Fruit fly (Drosophila melanogaster): Measurements from ENCODE around the gene fz2.

fz2 gene

dm6 chr3L:19221455-19221854, 13.7 kb downstream of the fz2 start:
- TF ChIP-seq ey (GFP tag; optimal IDR thresholded peaks at IDR 0.05) (no peak), OdsH (GFP tag; optimal IDR thresholded peaks at IDR 0.05) (no peak), h (GFP tag; optimal IDR thresholded peaks at IDR 0.05) (no peak), Hr78 (GFP tag; optimal IDR thresholded peaks at IDR 0.05) (no peak), pan (optimal IDR thresholded peaks at IDR 0.05) (no peak), Vsx2 (GFP tag; optimal IDR thresholded peaks at IDR 0.05; ENCODE audit: partially characterized antibody) (no peak), N (GFP tag; optimal IDR thresholded peaks at IDR 0.05) (no peak), usp (GFP tag; optimal IDR thresholded peaks at IDR 0.05) (no peak), CG9705 (GFP tag; optimal IDR thresholded peaks at IDR 0.05) (no peak), jim (GFP tag; optimal IDR thresholded peaks at IDR 0.05) (no peak), CrebA (GFP tag; optimal IDR thresholded peaks at IDR 0.05; ENCODE audit: borderline replicate concordance) (no peak), Mio (GFP tag; optimal IDR thresholded peaks at IDR 0.05) (no peak), Myc (optimal IDR thresholded peaks at IDR 0.05) (no peak), br (GFP tag; optimal IDR thresholded peaks at IDR 0.05) (no peak), Dif (GFP tag; optimal IDR thresholded peaks at IDR 0.05; ENCODE audit: partially characterized antibody) (no peak), Jra (GFP tag; optimal IDR thresholded peaks at IDR 0.05) (no peak), woc (GFP tag; optimal IDR thresholded peaks at IDR 0.05) (no peak), Sp1 (GFP tag; optimal IDR thresholded peaks at IDR 0.05) (no peak), tai (GFP tag; optimal IDR thresholded peaks at IDR 0.05) (no peak), brk (GFP tag; optimal IDR thresholded peaks at IDR 0.05) (no peak)

dm6 chr3L:19216377-19216776, 18.8 kb downstream of the fz2 start:
- TF ChIP-seq CG32264 (GFP tag; optimal IDR thresholded peaks at IDR 0.05) (no peak), rgr (GFP tag; optimal IDR thresholded peaks at IDR 0.05) (no peak), Jra (GFP tag; optimal IDR thresholded peaks at IDR 0.05) (no peak), Dif (GFP tag; optimal IDR thresholded peaks at IDR 0.05; ENCODE audit: partially characterized antibody) (no peak), h (GFP tag; optimal IDR thresholded peaks at IDR 0.05) (no peak), foxo (GFP tag; optimal IDR thresholded peaks at IDR 0.05) (no peak), dl (GFP tag; optimal IDR thresholded peaks at IDR 0.05; ENCODE audit: insufficient read depth in 1 of 2, partially characterized antibody in 2 of 2) (no peak), Hnf4 (GFP tag; optimal IDR thresholded peaks at IDR 0.05) (no peak), dsf (GFP tag; optimal IDR thresholded peaks at IDR 0.05; ENCODE audit: borderline replicate concordance) (no peak)

dm6 chr3L:19214223-19214622, 20.9 kb downstream of the fz2 start:
- TF ChIP-seq Myc (optimal IDR thresholded peaks at IDR 0.05) (no peak), dsf (GFP tag; optimal IDR thresholded peaks at IDR 0.05; ENCODE audit: borderline replicate concordance) (no peak), Vsx2 (GFP tag; optimal IDR thresholded peaks at IDR 0.05; ENCODE audit: partially characterized antibody) (no peak), rgr (GFP tag; optimal IDR thresholded peaks at IDR 0.05) (no peak), Hnf4 (GFP tag; optimal IDR thresholded peaks at IDR 0.05) (no peak), Dif (GFP tag; optimal IDR thresholded peaks at IDR 0.05; ENCODE audit: partially characterized antibody) (no peak), usp (GFP tag; optimal IDR thresholded peaks at IDR 0.05) (no peak), Mio (GFP tag; optimal IDR thresholded peaks at IDR 0.05) (no peak), dl (GFP tag; optimal IDR thresholded peaks at IDR 0.05; ENCODE audit: insufficient read depth in 1 of 2, partially characterized antibody in 2 of 2) (no peak), ey (GFP tag; optimal IDR thresholded peaks at IDR 0.05) (no peak), brk (GFP tag; optimal IDR thresholded peaks at IDR 0.05) (no peak), Dfd (GFP tag; optimal IDR thresholded peaks at IDR 0.05) (no peak), Hr83 (GFP tag; optimal IDR thresholded peaks at IDR 0.05; ENCODE audit: poor library complexity, severe bottlenecking) (no peak), tai (GFP tag; optimal IDR thresholded peaks at IDR 0.05) (no peak)

- TF ChIP-seq foxo (GFP tag; optimal IDR thresholded peaks at IDR 0.05) (no peak), CG32264 (GFP tag; optimal IDR thresholded peaks at IDR 0.05) (no peak), tai (GFP tag; optimal IDR thresholded peaks at IDR 0.05) (no peak), Myc (optimal IDR thresholded peaks at IDR 0.05) (no peak), Dif (GFP tag; optimal IDR thresholded peaks at IDR 0.05; ENCODE audit: partially characterized antibody) (no peak), HLH106 (tag; optimal IDR thresholded peaks at IDR 0.05) (no peak), Hr83 (GFP tag; optimal IDR thresholded peaks at IDR 0.05; ENCODE audit: poor library complexity, severe bottlenecking) (no peak), Hnf4 (GFP tag; optimal IDR thresholded peaks at IDR 0.05) (no peak), GATAd (GFP tag; optimal IDR thresholded peaks at IDR 0.05) (no peak), lola (GFP tag; optimal IDR thresholded peaks at IDR 0.05) (no peak), sage (GFP tag; optimal IDR thresholded peaks at IDR 0.05) (no peak), br (GFP tag; optimal IDR thresholded peaks at IDR 0.05) (no peak), Sp1 (GFP tag; optimal IDR thresholded peaks at IDR 0.05) (no peak), ey (GFP tag; optimal IDR thresholded peaks at IDR 0.05) (no peak), Rel (GFP tag; optimal IDR thresholded peaks at IDR 0.05) (no peak), Rel (tag; optimal IDR thresholded peaks at IDR 0.05) (no peak), OdsH (GFP tag; optimal IDR thresholded peaks at IDR 0.05) (no peak), N (GFP tag; optimal IDR thresholded peaks at IDR 0.05) (no peak), Jra (GFP tag; optimal IDR thresholded peaks at IDR 0.05) (no peak)
These were observed 29.4 kb downstream of the fz2 start for dm6 chr3L:19205764-19206163.
